Worm (Caenorhabditis elegans) whole organism, young adult: ENCODE data around the gene sdz-10.

Source experiments
- B0261.1 ChIP-seq: sonication (generic microtip); optimal IDR thresholded peaks from 2 replicates; lab custom pipeline; 2016; ENCODE audit warnings: mild to moderate bottlenecking, missing genetic modification characterization, moderate library complexity, missing compliant biosample characterization
- bed-2 ChIP-seq: fragments of 200-800 bp; sonication (Bioruptor generic); IDR thresholded peaks from 2 replicates; pipeline ENCODE4 v1.3.6; 2022; ENCODE audit warnings: missing genetic modification reagents, missing genetic modification characterization, missing compliant biosample characterization
- egl-18 ChIP-seq: fragments of 200-800 bp; sonication (Bioruptor generic); IDR thresholded peaks from 2 replicates; pipeline ENCODE4 v1.3.6; 2022; ENCODE audit warnings: missing genetic modification reagents, missing genetic modification characterization, missing compliant biosample characterization
- hmg-20 ChIP-seq: fragments of 200-800 bp; sonication (Bioruptor generic); IDR thresholded peaks from 2 replicates; pipeline ENCODE4 v1.3.6; 2022; ENCODE audit warnings: missing genetic modification reagents, missing genetic modification characterization, missing compliant biosample characterization
- lir-1 ChIP-seq: fragments of 200-800 bp; sonication (Bioruptor generic); conservative IDR thresholded peaks from 2 replicates; pipeline ENCODE4 v1.3.6; 2022; ENCODE audit warnings: missing genetic modification reagents, missing genetic modification characterization, missing compliant biosample characterization
- nfya-2 ChIP-seq: fragments of 200-800 bp; sonication (Bioruptor generic); IDR thresholded peaks from 2 replicates; pipeline ENCODE4 v1.3.6; 2022; ENCODE audit warnings: missing genetic modification reagents, missing genetic modification characterization, missing compliant biosample characterization
- nhr-90 ChIP-seq: sonication (generic microtip); optimal IDR thresholded peaks from 2 replicates; lab custom pipeline; 2016; ENCODE audit warnings: missing genotype, mild to moderate bottlenecking, missing genetic modification characterization, missing compliant biosample characterization
- rpc-1 ChIP-seq, 2 experiments: fragments of 150-350 bp in 1 of 2; sonication (generic microtip) in 1 of 2; optimal IDR thresholded peaks; 2 replicates each; lab custom pipeline; 2014 to 2018; ENCODE audit warnings: missing biosample characterization in 1 of 2, missing genetic modification characterization in 1 of 2, missing genetic modification reagents in 1 of 2, missing genotype in 1 of 2
- snpc-4 ChIP-seq, 5 experiments: fragments of 150-350 bp in 1 of 5; sonication (generic microtip) in 4 of 5; optimal IDR thresholded peaks; 2 replicates each; lab custom pipeline; 2014 to 2018; ENCODE audit warnings: missing genetic modification characterization in 5 of 5, missing biosample characterization in 3 of 5, antibody characterized with exemption in 2 of 5, mild to moderate bottlenecking in 2 of 5, missing compliant biosample characterization in 2 of 5, missing genotype in 2 of 5, moderate library complexity in 2 of 5, missing genetic modification reagents in 1 of 5
- sptf-2 ChIP-seq: fragments of 200-800 bp; sonication (Bioruptor generic); optimal IDR thresholded peaks from 2 replicates; lab custom pipeline; 2018; ENCODE audit warnings: mild to moderate bottlenecking, missing genetic modification characterization, missing compliant biosample characterization
- unc-130 ChIP-seq: sonication (generic microtip); optimal IDR thresholded peaks from 2 replicates; lab custom pipeline; 2016; ENCODE audit warnings: missing genetic modification reagents, missing genetic modification characterization, missing compliant biosample characterization

DNA sequence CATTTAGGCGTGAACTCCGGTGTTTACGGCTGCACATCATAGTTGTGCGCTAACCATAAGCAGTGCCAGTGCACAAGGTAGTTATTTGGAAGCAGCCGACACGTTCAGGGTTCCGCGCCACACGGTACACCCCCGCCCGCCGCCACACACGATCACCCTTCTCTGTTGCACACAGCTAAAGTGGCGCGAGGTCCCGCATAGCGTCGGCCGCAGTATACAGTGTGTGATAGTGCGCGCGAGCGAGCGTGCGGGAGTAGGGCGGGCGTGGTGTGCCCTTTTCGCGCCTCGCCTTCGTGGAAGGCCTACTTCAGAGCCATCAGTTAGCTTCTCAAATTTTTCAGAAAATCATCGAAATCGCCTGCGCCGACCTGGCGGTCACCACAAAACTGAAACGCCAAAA lies 35.1 kb downstream of the sdz-10 start:
- TF ChIP-seq rpc-1 (optimal IDR thresholded peaks at IDR 0.05; lab: Kevin White, UChicago): no peak
- TF ChIP-seq rpc-1 (tag; optimal IDR thresholded peaks at IDR 0.05; lab: Kevin White, UChicago): no peak
- no peak for TF ChIP-seq nfya-2 (GFP tag; lab: Robert Waterston, UW)
- TF ChIP-seq bed-2: no peak
- TF ChIP-seq nhr-90 (tag; lab: Kevin White, UChicago): no peak
- peak; percentile 14 for TF ChIP-seq sptf-2 (GFP tag; lab: Kevin White, UChicago)
- TF ChIP-seq unc-130 (GFP tag; lab: Kevin White, UChicago): no peak
- no peak for TF ChIP-seq lir-1 (GFP tag; lab: Robert Waterston, UW)
- TF ChIP-seq hmg-20 (GFP tag; lab: Robert Waterston, UW): no peak
- no peak for TF ChIP-seq snpc-4 (GFP tag; optimal IDR thresholded peaks at IDR 0.05; lab: Kevin White, UChicago)
- TF ChIP-seq snpc-4 (tag; optimal IDR thresholded peaks at IDR 0.05; lab: Kevin White, UChicago): peak in 2 of 4 experiments; percentile 30 to 66
- TF ChIP-seq B0261.1 (tag; lab: Kevin White, UChicago): no peak
- TF ChIP-seq egl-18 (GFP tag; lab: Robert Waterston, UW): no peak
